Worm (Caenorhabditis elegans): ENCODE results near the gene clec-171.

The clec-171 gene

DNA sequence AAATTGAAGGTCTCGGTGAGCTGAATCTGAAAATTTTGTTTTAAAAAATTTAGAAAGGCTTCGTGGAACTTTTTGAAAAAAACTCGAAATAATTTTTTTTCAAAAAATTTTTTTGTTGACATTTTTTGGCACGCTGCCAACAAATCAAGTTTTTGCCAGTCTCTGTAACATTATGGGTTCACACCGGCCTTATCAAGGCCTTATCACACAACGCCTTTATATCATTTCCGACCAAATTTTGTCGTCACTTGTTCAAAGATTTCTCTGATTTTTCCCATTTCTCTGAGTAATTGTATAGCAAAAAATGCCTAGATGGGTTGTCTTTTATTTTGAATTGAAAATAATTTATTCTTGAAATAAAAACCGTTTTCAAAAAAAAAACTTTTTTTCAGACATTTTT is 21.4 kb downstream of the clec-171 start:
- TF ChIP-seq nhr-80 (tag; optimal IDR thresholded peaks at IDR 0.05) (peak; percentile 26), ccch-3 (GFP tag; optimal IDR thresholded peaks at IDR 0.05) (no peak)

ce11 chrIV:1403960-1404359 is 23.2 kb downstream of the clec-171 start:
- TF ChIP-seq mel-28 (tag; optimal IDR thresholded peaks at IDR 0.05; ENCODE audit: borderline replicate concordance) (no peak), ztf-26 (tag; optimal IDR thresholded peaks at IDR 0.05) (no peak), B0336.3 (GFP tag; IDR thresholded peaks at IDR 0.05) (no peak), die-1 (tag; optimal IDR thresholded peaks at IDR 0.05) (no peak), lir-1 (GFP tag; conservative IDR thresholded peaks at IDR 0.05) (no peak), fkh-3 (tag; optimal IDR thresholded peaks at IDR 0.05) (no peak), bed-1 (GFP tag; IDR thresholded peaks at IDR 0.05) (no peak), madf-6 (GFP tag; IDR thresholded peaks at IDR 0.05) (no peak), snpc-1.1 (tag; optimal IDR thresholded peaks at IDR 0.05; ENCODE audit: insufficient read depth) (no peak), hrde-1 (tag; optimal IDR thresholded peaks at IDR 0.05; ENCODE audit: borderline replicate concordance) (no peak), rec-8 (tag; optimal IDR thresholded peaks at IDR 0.05) (no peak), zim-3 (tag; optimal IDR thresholded peaks at IDR 0.05) (no peak)

DNA sequence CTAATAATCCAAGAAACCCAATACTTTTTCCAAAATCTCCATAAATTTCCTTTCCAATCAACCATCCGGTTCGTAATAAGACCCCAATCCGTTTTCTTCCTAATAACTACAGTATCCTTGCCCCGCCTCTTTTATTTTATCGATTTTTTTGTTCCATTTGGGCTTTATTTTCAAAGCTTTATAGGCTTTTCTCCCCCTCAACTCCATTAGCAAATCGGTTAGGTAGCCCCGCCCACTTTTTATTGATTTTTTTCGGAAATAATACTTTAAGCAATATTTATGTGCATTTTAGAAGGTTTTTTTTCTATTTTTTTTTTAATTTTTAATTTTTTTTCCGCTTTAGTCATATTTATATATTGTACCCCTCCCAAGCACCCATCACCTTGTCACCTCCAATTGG is 27.2 kb downstream of the clec-171 start:
- TF ChIP-seq egl-44 (GFP tag; IDR thresholded peaks at IDR 0.05) (no peak), lin-54 (GFP tag; optimal IDR thresholded peaks at IDR 0.05) (no peak), F57C9.4 (tag; optimal IDR thresholded peaks at IDR 0.05) (no peak), madf-10 (tag; optimal IDR thresholded peaks at IDR 0.05) (no peak), dpl-1 (GFP tag; optimal IDR thresholded peaks at IDR 0.05) (no peak), madf-6 (GFP tag; IDR thresholded peaks at IDR 0.05) (no peak), B0261.1 (tag; optimal IDR thresholded peaks at IDR 0.05) (no peak), let-607 (tag; optimal IDR thresholded peaks at IDR 0.05) (no peak), ztf-26 (tag; optimal IDR thresholded peaks at IDR 0.05) (no peak), lsl-1 (GFP tag; optimal IDR thresholded peaks at IDR 0.05) (no peak), somi-1 (GFP tag; optimal IDR thresholded peaks at IDR 0.05) (no peak), nhr-90 (tag; optimal IDR thresholded peaks at IDR 0.05) (no peak), bed-1 (GFP tag; IDR thresholded peaks at IDR 0.05) (no peak)

DNA sequence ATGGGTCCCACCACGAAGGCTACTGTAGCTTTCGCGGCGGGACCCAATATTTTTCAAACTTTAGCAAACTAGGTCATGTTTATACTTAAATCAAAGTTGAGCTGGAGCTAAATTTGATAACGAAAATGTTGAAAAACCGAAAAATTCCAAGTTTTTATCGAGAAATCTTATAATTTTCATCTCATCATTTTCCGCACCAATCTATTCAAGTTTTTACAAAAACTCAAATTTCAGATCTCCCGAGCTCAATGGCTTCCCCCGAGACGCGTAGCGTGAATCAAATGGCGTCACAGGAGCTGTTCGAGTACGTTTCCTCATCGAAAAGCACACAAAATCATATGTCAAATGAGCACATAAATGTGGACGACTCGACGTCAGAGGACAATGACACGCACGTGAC is 29.3 kb downstream of the clec-171 start:
- TF ChIP-seq F10E7.11 (tag; optimal IDR thresholded peaks at IDR 0.05) (no peak), madf-8 (GFP tag; conservative IDR thresholded peaks at IDR 0.05) (no peak), egrh-3 (GFP tag; IDR thresholded peaks at IDR 0.05) (no peak), F55B11.4 (tag; optimal IDR thresholded peaks at IDR 0.05; ENCODE audit: borderline replicate concordance, insufficient read depth) (no peak), nfya-2 (GFP tag; IDR thresholded peaks at IDR 0.05) (no peak), ztf-26 (tag; optimal IDR thresholded peaks at IDR 0.05) (no peak)

- TF ChIP-seq nfya-2 (GFP tag; IDR thresholded peaks at IDR 0.05) = no peak
- no peak for TF ChIP-seq snpc-1.1 (tag; optimal IDR thresholded peaks at IDR 0.05; ENCODE audit: insufficient read depth)
- TF ChIP-seq madf-3 (GFP tag; IDR thresholded peaks at IDR 0.05) = no peak
- TF ChIP-seq rpc-1 (optimal IDR thresholded peaks at IDR 0.05) = peak; percentile 27
- peak; percentile 68 for TF ChIP-seq rpc-1 (tag; optimal IDR thresholded peaks at IDR 0.05)
- peak; percentile 80 for TF ChIP-seq tbp1 (GFP tag; optimal IDR thresholded peaks at IDR 0.05)
- TF ChIP-seq B0261.1 (tag; optimal IDR thresholded peaks at IDR 0.05) = peak; percentile 42
Measured at ce11 chrIV:1394077-1394476, 33.1 kb downstream of the clec-171 start.
